Worm (Caenorhabditis elegans) whole organism, young adult: ENCODE data around the gene K05F6.10.

ENCODE experiments used
- B0019.2 ChIP-seq: fragments of 200-800 bp; sonication (Bioruptor generic); conservative IDR thresholded peaks from 2 replicates; pipeline ENCODE4 v1.3.6; 2022; ENCODE audit warnings: missing genetic modification reagents, missing genetic modification characterization, missing compliant biosample characterization
- F55B11.4 ChIP-seq: sonication (generic microtip); optimal IDR thresholded peaks from 2 replicates; lab custom pipeline; 2016; ENCODE audit warnings: missing compliant biosample characterization, missing genetic modification characterization, borderline replicate concordance; ENCODE audit not compliant: insufficient read depth
- F57A8.1 ChIP-seq: fragments of 200-800 bp; sonication (Bioruptor generic); optimal IDR thresholded peaks from 2 replicates; lab custom pipeline; 2018; ENCODE audit warnings: mild to moderate bottlenecking, missing genetic modification characterization, moderate library complexity, missing compliant biosample characterization
- ama-1 ChIP-seq, 3 experiments: fragments of 150-350 bp in 1 of 3; sonication (generic microtip) in 2 of 3; optimal IDR thresholded peaks; 2 replicates each; lab custom pipeline; 2014 to 2018; ENCODE audit warnings: missing biosample characterization in 2 of 3, missing genetic modification characterization in 2 of 3, missing genetic modification reagents in 2 of 3
- dpff-1 ChIP-seq: sonication (generic microtip); optimal IDR thresholded peaks from 2 replicates; lab custom pipeline; 2017; ENCODE audit warnings: mild to moderate bottlenecking, missing genetic modification characterization, missing compliant biosample characterization
- dpl-1 ChIP-seq: fragments of 150-350 bp; optimal IDR thresholded peaks from 2 replicates; lab custom pipeline; 2014; ENCODE audit warnings: missing biosample characterization, missing genetic modification reagents, missing genetic modification characterization
- efl-1 ChIP-seq: fragments of 150-350 bp; optimal IDR thresholded peaks from 2 replicates; lab custom pipeline; 2014; ENCODE audit warnings: missing biosample characterization, missing genetic modification reagents, missing genetic modification characterization
- egl-44 ChIP-seq: fragments of 200-800 bp; sonication (Bioruptor generic); IDR thresholded peaks from 2 replicates; pipeline ENCODE4 v1.3.6; 2022; ENCODE audit warnings: missing genetic modification reagents, missing genetic modification characterization, missing compliant biosample characterization
- ets-4 ChIP-seq: fragments of 200-800 bp; sonication (Bioruptor generic); optimal IDR thresholded peaks from 2 replicates; lab custom pipeline; 2018; ENCODE audit warnings: mild to moderate bottlenecking, missing genetic modification characterization, missing compliant biosample characterization
- gei-17 ChIP-seq: fragments of 200-800 bp; sonication (Bioruptor generic); optimal IDR thresholded peaks from 2 replicates; lab custom pipeline; 2018; ENCODE audit warnings: mild to moderate bottlenecking, missing genetic modification characterization, missing compliant biosample characterization
- hsf-1 ChIP-seq: fragments of 200-800 bp; sonication (Bioruptor generic); IDR thresholded peaks from 2 replicates; pipeline ENCODE4 v1.3.6; 2022; ENCODE audit warnings: missing genetic modification reagents, missing genetic modification characterization, missing compliant biosample characterization
- lin-35 ChIP-seq, 3 experiments: fragments of 150-350 bp in 2 of 3; sonication (generic microtip) in 1 of 3; optimal IDR thresholded peaks; 2 replicates each; lab custom pipeline; 2014 to 2018; ENCODE audit warnings: missing biosample characterization in 3 of 3, missing genetic modification characterization in 3 of 3, missing genetic modification reagents in 3 of 3
- pha-4 ChIP-seq: fragments of 150-350 bp; sonication (generic microtip); optimal IDR thresholded peaks from 2 replicates; lab custom pipeline; 2014; ENCODE audit warnings: missing biosample characterization, missing genetic modification reagents, missing genetic modification characterization
- snpc-1.3 ChIP-seq: sonication (generic microtip); optimal IDR thresholded peaks from 2 replicates; lab custom pipeline; 2017; ENCODE audit warnings: missing genetic modification characterization, mild to moderate bottlenecking, missing compliant biosample characterization, antibody characterized with exemption, moderate library complexity, missing genotype, missing genetic modification reagents; ENCODE audit not compliant: insufficient read depth

ce11 chrII:1576030-1576429 lies at the start of gene K05F6.10:
- TF ChIP-seq efl-1 (GFP tag; lab: Kevin White, UChicago) (no peak), dpff-1 (tag; lab: Kevin White, UChicago) (no peak), snpc-1.3 (tag; lab: Kevin White, UChicago) (no peak), ets-4 (GFP tag; lab: Kevin White, UChicago) (no peak), dpl-1 (GFP tag; lab: Kevin White, UChicago) (no peak), pha-4 (tag; lab: Kevin White, UChicago) (no peak), hsf-1 (no peak), egl-44 (GFP tag; lab: Robert Waterston, UW) (no peak), ama-1 (optimal IDR thresholded peaks at IDR 0.05; lab: Kevin White, UChicago) (no peak), ama-1 (GFP tag; optimal IDR thresholded peaks at IDR 0.05; lab: Kevin White, UChicago) (no peak), F55B11.4 (tag; lab: Kevin White, UChicago) (no peak), lin-35 (GFP tag; optimal IDR thresholded peaks at IDR 0.05; lab: Kevin White, UChicago) (no peak), gei-17 (GFP tag; lab: Kevin White, UChicago) (no peak), B0019.2 (GFP tag; lab: Robert Waterston, UW) (no peak), F57A8.1 (GFP tag; lab: Kevin White, UChicago) (no peak)
